Worm (Caenorhabditis elegans) whole organism, late embryonic: ENCODE results near the gene lgc-48.

Experiments used
- ceh-31 ChIP-seq: sonication (generic microtip); optimal IDR thresholded peaks from 2 replicates; lab custom pipeline; 2016; ENCODE audit warnings: missing genetic modification characterization, missing compliant biosample characterization
- nhr-11 ChIP-seq: fragments of 150-350 bp; optimal IDR thresholded peaks from 2 replicates; lab custom pipeline; 2014; ENCODE audit warnings: missing biosample characterization, missing genetic modification characterization
- odd-2 ChIP-seq: sonication (generic microtip); optimal IDR thresholded peaks from 2 replicates; lab custom pipeline; 2017; ENCODE audit warnings: antibody characterized with exemption, mild to moderate bottlenecking, missing genetic modification characterization, missing compliant biosample characterization

DNA sequence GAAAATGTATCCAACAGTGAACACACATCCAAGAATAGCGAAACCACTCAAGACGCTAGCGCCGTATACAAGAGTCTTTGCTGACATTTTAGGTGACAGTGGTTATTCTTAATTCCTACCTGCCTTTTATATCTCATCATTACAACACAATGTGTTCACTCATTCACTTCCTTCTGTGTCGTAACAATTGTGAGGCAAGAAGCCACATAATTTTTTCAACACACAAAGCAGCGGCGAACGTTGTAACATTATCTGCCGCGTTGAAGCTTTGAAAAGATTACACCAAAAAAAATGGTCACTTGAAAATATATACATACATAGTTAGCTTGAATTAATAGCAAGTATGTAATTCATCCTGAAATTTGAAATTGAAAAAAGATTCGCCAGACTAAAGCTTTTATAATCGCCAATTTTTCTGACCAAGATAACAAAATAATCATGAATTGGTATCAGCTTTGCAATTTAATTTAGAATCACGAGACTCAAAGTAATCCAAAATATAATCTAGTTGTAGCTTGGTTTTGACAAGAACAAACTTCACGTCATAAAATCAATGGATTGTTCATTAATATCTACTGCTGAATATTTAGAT lies 22.0 kb upstream of the lgc-48 start, which contains the start of the genes col-161 and srh-18:
- TF ChIP-seq nhr-11 (no peak), ceh-31 (tag; lab: Kevin White, UChicago) (no peak), odd-2 (tag; lab: Kevin White, UChicago) (no peak)
